Worm (Caenorhabditis elegans) whole organism, L4/young adult: ENCODE data around the gene F35H8.1.

ENCODE experiments used
- W03F9.2 ChIP-seq: fragments of 150-350 bp; optimal IDR thresholded peaks from 2 replicates; lab custom pipeline; 2014; ENCODE audit warnings: missing biosample characterization, missing genetic modification characterization
- dao-5 ChIP-seq: sonication (generic microtip); optimal IDR thresholded peaks from 2 replicates; lab custom pipeline; 2016; ENCODE audit warnings: missing genotype, missing genetic modification characterization, moderate library complexity, missing compliant biosample characterization
- him-1 ChIP-seq: sonication (generic microtip); optimal IDR thresholded peaks from 2 replicates; lab custom pipeline; 2016; ENCODE audit warnings: missing genotype, missing genetic modification reagents, missing genetic modification characterization, missing compliant biosample characterization

DNA sequence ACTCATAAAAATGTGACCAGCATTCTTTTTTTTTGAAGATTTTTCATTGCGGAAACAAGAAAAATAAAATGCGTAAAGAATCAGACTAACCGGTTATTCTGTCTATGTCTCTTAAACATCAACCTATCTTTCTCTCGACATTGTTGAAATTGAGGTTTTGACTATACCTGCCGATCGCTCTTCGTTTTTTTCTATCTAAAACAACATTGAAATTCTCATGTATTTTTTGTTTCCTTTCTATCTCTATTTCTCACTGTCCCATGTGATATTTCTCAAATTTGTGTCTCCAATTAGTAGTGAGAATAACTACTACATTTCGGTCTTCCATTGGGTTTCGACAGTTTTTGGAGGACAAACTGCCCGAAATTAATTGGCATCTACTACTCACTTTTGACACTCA lies 7.8 kb upstream of the F35H8.1 start:
- TF ChIP-seq W03F9.2 (tag; lab: Kevin White, UChicago) (no peak), him-1 (tag; lab: Kevin White, UChicago) (no peak), dao-5 (tag; lab: Kevin White, UChicago) (no peak)
